Fruit fly (Drosophila melanogaster) whole organism, embryonic: ENCODE results near the gene Vps8.

ENCODE experiments used
- Abd-B ChIP-seq: fragments of 200-800 bp; sonication (Bioruptor generic); optimal IDR thresholded peaks from 2 replicates; lab custom pipeline; 2018; ENCODE audit warnings: missing biosample characterization, mild to moderate bottlenecking, missing genetic modification characterization, moderate library complexity
- Ada2b ChIP-seq: fragments of 200-800 bp; sonication (Bioruptor generic); IDR thresholded peaks from 2 replicates; pipeline ENCODE4 v1.3.6; 2022; ENCODE audit warnings: missing biosample characterization, missing genetic modification characterization
- CG10209 ChIP-seq: fragments of 200-800 bp; sonication (Bioruptor generic); optimal IDR thresholded peaks from 3 replicates; lab custom pipeline; 2017; ENCODE audit warnings: missing biosample characterization, mild to moderate bottlenecking, missing genetic modification characterization, missing genetic modification reagents
- CG10565 ChIP-seq: fragments of 200-800 bp; sonication (Bioruptor generic); optimal IDR thresholded peaks from 3 replicates; lab custom pipeline; 2016; ENCODE audit warnings: missing biosample characterization, mild to moderate bottlenecking, missing genetic modification characterization
- CG11093 ChIP-seq: fragments of 200-800 bp; sonication (Bioruptor generic); IDR thresholded peaks from 3 replicates; pipeline ENCODE4 v1.3.6; 2022; ENCODE audit warnings: missing biosample characterization, missing genetic modification characterization
- CG11560 ChIP-seq: fragments of 200-800 bp; sonication (Bioruptor generic); IDR thresholded peaks from 3 replicates; pipeline ENCODE4 v1.3.6; 2022; ENCODE audit warnings: missing biosample characterization, missing genetic modification characterization
- CG12942 ChIP-seq: fragments of 200-800 bp; sonication (Bioruptor generic); optimal IDR thresholded peaks from 3 replicates; lab custom pipeline; 2016; ENCODE audit warnings: missing biosample characterization, missing genetic modification characterization
- CG16779 ChIP-seq: fragments of 200-800 bp; sonication (Bioruptor generic); IDR thresholded peaks from 2 replicates; pipeline ENCODE4 v1.3.6; 2022; ENCODE audit warnings: missing biosample characterization, missing genetic modification characterization
- CG18476 ChIP-seq: fragments of 200-800 bp; sonication (Bioruptor generic); optimal IDR thresholded peaks from 2 replicates; lab custom pipeline; 2016; ENCODE audit warnings: missing biosample characterization, mild to moderate bottlenecking, missing genetic modification characterization
- CG2129 ChIP-seq: fragments of 200-800 bp; sonication (Bioruptor generic); IDR thresholded peaks from 2 replicates; pipeline ENCODE4 v1.3.6; 2022; ENCODE audit warnings: missing biosample characterization, missing genetic modification characterization; ENCODE audit not compliant: partially characterized antibody
- CG31224 ChIP-seq: fragments of 200-800 bp; sonication (Bioruptor generic); IDR thresholded peaks from 2 replicates; pipeline ENCODE4 v1.3.6; 2022; ENCODE audit warnings: missing biosample characterization, missing genetic modification characterization
- CG3163 ChIP-seq: fragments of 200-800 bp; sonication (Bioruptor generic); optimal IDR thresholded peaks from 3 replicates; lab custom pipeline; 2016; ENCODE audit warnings: missing biosample characterization, missing genetic modification characterization
- CG3995 ChIP-seq: fragments of 200-800 bp; sonication (Bioruptor generic); optimal IDR thresholded peaks from 3 replicates; lab custom pipeline; 2016; ENCODE audit warnings: missing biosample characterization, missing genetic modification characterization
- CG42726 ChIP-seq: fragments of 200-800 bp; sonication (Bioruptor generic); IDR thresholded peaks from 2 replicates; pipeline ENCODE4 v1.3.6; 2022; ENCODE audit warnings: missing biosample characterization, missing genetic modification characterization; ENCODE audit not compliant: partially characterized antibody
- CG4282 ChIP-seq: fragments of 200-800 bp; sonication (Bioruptor generic); optimal IDR thresholded peaks from 2 replicates; lab custom pipeline; 2016; ENCODE audit warnings: missing biosample characterization, missing genetic modification characterization
- CG7928 ChIP-seq: fragments of 200-800 bp; sonication (Bioruptor generic); optimal IDR thresholded peaks from 2 replicates; lab custom pipeline; 2017; ENCODE audit warnings: missing biosample characterization, mild to moderate bottlenecking, missing genetic modification characterization
- CG8290 ChIP-seq, 3 experiments: fragments of 200-800 bp; sonication (Bioruptor generic); optimal IDR thresholded peaks; 2 replicates each; lab custom pipeline; 2016 to 2019; ENCODE audit warnings: missing biosample characterization in 3 of 3, missing genetic modification characterization in 3 of 3, mild to moderate bottlenecking in 2 of 3, moderate library complexity in 1 of 3
- CG8478 ChIP-seq: fragments of >200 bp; optimal IDR thresholded peaks from 2 replicates; lab custom pipeline; 2018
- CG9609 ChIP-seq: fragments of 200-800 bp; sonication (Bioruptor generic); optimal IDR thresholded peaks from 3 replicates; lab custom pipeline; 2016; ENCODE audit warnings: missing biosample characterization, missing genetic modification characterization
- CG9727 ChIP-seq: fragments of 200-800 bp; sonication (Bioruptor generic); optimal IDR thresholded peaks from 3 replicates; lab custom pipeline; 2017; ENCODE audit warnings: missing biosample characterization, mild to moderate bottlenecking, missing genetic modification characterization
- CG9797 ChIP-seq: fragments of 200-800 bp; sonication (Bioruptor generic); optimal IDR thresholded peaks from 3 replicates; lab custom pipeline; 2018; ENCODE audit warnings: missing biosample characterization, mild to moderate bottlenecking, missing genetic modification characterization
- CkIIα-i1 ChIP-seq: fragments of 200-800 bp; sonication (Bioruptor generic); IDR thresholded peaks from 2 replicates; pipeline ENCODE4 v1.3.6; 2022; ENCODE audit warnings: missing biosample characterization, missing genetic modification characterization
- CoRest ChIP-seq: fragments of 200-800 bp; sonication (Bioruptor generic); optimal IDR thresholded peaks from 3 replicates; lab custom pipeline; 2018; ENCODE audit warnings: missing biosample characterization, mild to moderate bottlenecking, missing genetic modification characterization, moderate library complexity
- Fer3 ChIP-seq: fragments of 200-800 bp; sonication (Bioruptor generic); optimal IDR thresholded peaks from 2 replicates; lab custom pipeline; 2018; ENCODE audit warnings: missing biosample characterization, mild to moderate bottlenecking, missing genetic modification characterization, moderate library complexity
- H15 ChIP-seq: fragments of 200-800 bp; sonication (Bioruptor generic); IDR thresholded peaks from 3 replicates; pipeline ENCODE4 v1.3.6; 2022; ENCODE audit warnings: missing biosample characterization, missing genetic modification characterization
- HLH3B ChIP-seq: fragments of 200-800 bp; sonication (Bioruptor generic); IDR thresholded peaks from 2 replicates; pipeline ENCODE4 v1.3.6; 2022; ENCODE audit warnings: missing biosample characterization, missing genetic modification characterization
- MBD-R2 ChIP-seq: fragments of 200-800 bp; sonication (Bioruptor generic); IDR thresholded peaks from 2 replicates; pipeline ENCODE4 v1.3.6; 2022; ENCODE audit warnings: missing biosample characterization, missing genetic modification characterization
- Mes4 ChIP-seq: fragments of 200-800 bp; sonication (Bioruptor generic); optimal IDR thresholded peaks from 2 replicates; lab custom pipeline; 2016; ENCODE audit warnings: missing biosample characterization, missing genetic modification characterization
- Optix ChIP-seq: fragments of 200-800 bp; sonication (Bioruptor generic); IDR thresholded peaks from 3 replicates; pipeline ENCODE4 v1.3.6; 2022; ENCODE audit warnings: missing biosample characterization, missing genetic modification characterization
- Rx ChIP-seq: fragments of 200-800 bp; sonication (Bioruptor generic); IDR thresholded peaks from 2 replicates; pipeline ENCODE4 v1.3.6; 2022; ENCODE audit warnings: missing biosample characterization, missing genetic modification characterization
- Side ChIP-seq: fragments of 200-800 bp; sonication (Bioruptor generic); optimal IDR thresholded peaks from 2 replicates; lab custom pipeline; 2016; ENCODE audit warnings: missing biosample characterization, missing genetic modification characterization
- Trl ChIP-seq, 3 experiments: fragments of >200 bp in 2 of 3; fragments of 200-800 bp in 1 of 3; sonication (Bioruptor generic) in 1 of 3; optimal IDR thresholded peaks; 2 replicates in 1 of 3; 3 replicates in 2 of 3; lab custom pipeline; 2016 to 2017; ENCODE audit warnings: missing biosample characterization in 1 of 3, missing genetic modification characterization in 1 of 3
- ase ChIP-seq: fragments of 200-800 bp; sonication (Bioruptor generic); IDR thresholded peaks from 3 replicates; pipeline ENCODE4 v1.3.6; 2022; ENCODE audit warnings: missing biosample characterization, missing genetic modification characterization
- bbx ChIP-seq: fragments of 200-800 bp; sonication (Bioruptor generic); IDR thresholded peaks from 2 replicates; pipeline ENCODE4 v1.3.6; 2022; ENCODE audit warnings: missing biosample characterization, missing genetic modification characterization; ENCODE audit not compliant: partially characterized antibody
- bowl ChIP-seq: fragments of 200-800 bp; sonication (Bioruptor generic); IDR thresholded peaks from 2 replicates; pipeline ENCODE4 v1.3.6; 2022; ENCODE audit warnings: missing biosample characterization, missing genetic modification characterization
- chinmo ChIP-seq: fragments of 200-800 bp; sonication (Bioruptor generic); IDR thresholded peaks from 4 replicates; pipeline ENCODE4 v1.3.6; 2022; ENCODE audit warnings: missing biosample characterization, missing genetic modification characterization; ENCODE audit not compliant: partially characterized antibody
- dati ChIP-seq: fragments of 200-800 bp; sonication (Bioruptor generic); IDR thresholded peaks from 2 replicates; pipeline ENCODE4 v1.3.6; 2022; ENCODE audit warnings: missing biosample characterization, missing genetic modification characterization
- gro ChIP-seq: fragments of 200-800 bp; sonication (Bioruptor generic); optimal IDR thresholded peaks from 2 replicates; lab custom pipeline; 2016; ENCODE audit warnings: missing biosample characterization, missing genetic modification characterization
- odd ChIP-seq: fragments of 200-800 bp; sonication (Bioruptor generic); optimal IDR thresholded peaks from 2 replicates; lab custom pipeline; 2017; ENCODE audit warnings: missing biosample characterization, mild to moderate bottlenecking, missing genetic modification characterization
- slbo ChIP-seq: fragments of 200-800 bp; sonication (Bioruptor generic); IDR thresholded peaks from 2 replicates; pipeline ENCODE4 v1.3.6; 2022; ENCODE audit warnings: missing biosample characterization, missing genetic modification characterization
- so ChIP-seq: fragments of 200-800 bp; sonication (Bioruptor generic); IDR thresholded peaks from 3 replicates; pipeline ENCODE4 v1.3.6; 2022; ENCODE audit warnings: missing biosample characterization, missing genetic modification characterization
- stwl ChIP-seq: fragments of 200-800 bp; sonication (Bioruptor generic); optimal IDR thresholded peaks from 3 replicates; lab custom pipeline; 2018; ENCODE audit warnings: missing biosample characterization, mild to moderate bottlenecking, missing genetic modification characterization, moderate library complexity
- sug ChIP-seq: fragments of 200-800 bp; optimal IDR thresholded peaks from 2 replicates; lab custom pipeline; 2019; ENCODE audit warnings: missing biosample characterization, mild to moderate bottlenecking, missing genetic modification characterization, moderate library complexity
- tio ChIP-seq: fragments of 200-800 bp; sonication (Bioruptor generic); optimal IDR thresholded peaks from 2 replicates; lab custom pipeline; 2017; ENCODE audit warnings: missing biosample characterization, missing genetic modification characterization, inconsistent platforms
- tna ChIP-seq: fragments of 200-800 bp; sonication (Bioruptor generic); IDR thresholded peaks from 2 replicates; pipeline ENCODE4 v1.3.6; 2022; ENCODE audit warnings: missing biosample characterization, missing genetic modification characterization; ENCODE audit not compliant: partially characterized antibody
- trh ChIP-seq: fragments of 200-800 bp; sonication (Bioruptor generic); optimal IDR thresholded peaks from 2 replicates; lab custom pipeline; 2016; ENCODE audit warnings: missing biosample characterization, missing genetic modification characterization
- vnd ChIP-seq: fragments of 200-800 bp; sonication (Bioruptor generic); IDR thresholded peaks from 3 replicates; pipeline ENCODE4 v1.3.6; 2022; ENCODE audit warnings: missing biosample characterization, missing genetic modification characterization; ENCODE audit not compliant: partially characterized antibody
- zen2 ChIP-seq: fragments of 200-800 bp; sonication (Bioruptor generic); IDR thresholded peaks from 3 replicates; pipeline ENCODE4 v1.3.6; 2022; ENCODE audit warnings: missing biosample characterization, missing genetic modification characterization; ENCODE audit not compliant: partially characterized antibody

Gene Vps8

DNA sequence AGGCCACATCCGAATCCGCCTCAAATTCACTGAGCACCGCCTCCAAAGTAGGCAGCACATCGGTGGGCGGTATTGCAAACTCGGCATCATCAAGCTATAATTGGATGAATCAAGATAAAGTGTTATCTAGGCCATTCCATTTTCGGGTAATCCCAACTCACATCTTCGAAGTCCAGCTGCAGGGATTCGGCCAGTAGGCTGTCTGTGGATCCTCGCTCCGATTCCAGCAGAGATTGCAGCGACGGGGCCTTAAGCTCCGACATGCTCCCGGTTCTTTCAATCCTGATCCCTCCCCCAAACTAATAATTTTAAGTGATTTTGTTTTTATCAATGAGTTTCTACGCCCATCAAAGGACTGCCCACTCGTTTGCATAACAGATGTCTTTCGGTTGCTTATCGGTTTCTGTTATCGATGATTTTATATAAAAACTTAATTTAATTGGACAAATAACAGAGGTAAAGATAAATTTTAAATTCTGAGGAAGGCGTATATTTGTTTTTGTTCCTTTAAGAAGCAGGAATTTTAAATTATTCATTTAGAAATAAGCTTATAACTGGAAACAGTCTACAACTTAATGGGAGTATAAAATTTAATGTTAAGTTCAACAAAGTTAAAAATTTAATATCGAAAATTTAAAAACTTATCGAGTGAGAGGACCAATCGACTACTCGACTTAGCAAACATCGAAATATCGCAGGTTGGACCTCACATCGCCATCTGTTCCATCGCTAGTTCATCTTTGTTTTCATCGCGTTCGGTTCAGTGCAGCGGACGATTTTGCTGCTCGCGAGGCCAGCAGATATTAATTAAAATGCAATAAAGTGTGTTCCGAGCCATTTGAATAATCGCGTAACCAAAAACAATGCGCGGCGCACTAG, at the start of gene Vps8, which contains the start of gene sfl:
TSS of gene Vps8 (minus strand) at position 370 of the 879 bp plus-strand sequence.
TSS of gene sfl (plus strand) at position 753 of the 879 bp plus-strand sequence.
- no peak for TF ChIP-seq dati (GFP tag; lab: Robert Waterston, UW)
- no peak for TF ChIP-seq CkIIα-i1 (GFP tag; lab: Robert Waterston, UW)
- TF ChIP-seq Side (GFP tag; lab: Kevin White, UChicago) = peak; percentile 1
- TF ChIP-seq Trl (optimal IDR thresholded peaks at IDR 0.05; lab: Kevin White, UChicago) = no peak
- no peak for TF ChIP-seq Trl (GFP tag; optimal IDR thresholded peaks at IDR 0.05; lab: Kevin White, UChicago)
- no peak for TF ChIP-seq CG8478
- TF ChIP-seq CG11560 = peak; percentile 98
- TF ChIP-seq sug = peak; percentile 34
- peak; percentile 80 for TF ChIP-seq chinmo (GFP tag; lab: Robert Waterston, UW)
- TF ChIP-seq CG18476 = peak; percentile 30
- TF ChIP-seq trh (GFP tag; lab: Kevin White, UChicago) = no peak
- TF ChIP-seq HLH3B (GFP tag; lab: Robert Waterston, UW) = peak; percentile 6; the same call in 1 of the 2 replicates
- TF ChIP-seq bbx (GFP tag; lab: Robert Waterston, UW) = peak; percentile 87
- TF ChIP-seq MBD-R2 (GFP tag; lab: Robert Waterston, UW) = peak; percentile 44; the same call in 1 of the 2 replicates
- peak; percentile 10 for TF ChIP-seq CG9797 (GFP tag; lab: Kevin White, UChicago)
- no peak for TF ChIP-seq H15 (GFP tag; lab: Robert Waterston, UW)
- TF ChIP-seq so = no peak
- TF ChIP-seq odd (GFP tag; lab: Kevin White, UChicago) = peak; percentile 10
- TF ChIP-seq CG12942 (GFP tag; lab: Kevin White, UChicago) = no peak
- TF ChIP-seq Optix (GFP tag; lab: Robert Waterston, UW) = no peak
- TF ChIP-seq Mes4 (GFP tag; lab: Kevin White, UChicago) = no peak
- TF ChIP-seq slbo (GFP tag; lab: Robert Waterston, UW) = peak; percentile 58
- TF ChIP-seq bowl (GFP tag; lab: Robert Waterston, UW) = no peak
- peak; percentile 32 for TF ChIP-seq CG8290 (GFP tag; optimal IDR thresholded peaks at IDR 0.05; lab: Kevin White, UChicago)
- peak; percentile 0 to 47 for TF ChIP-seq CG8290 (tag; optimal IDR thresholded peaks at IDR 0.05; lab: Kevin White, UChicago)
- TF ChIP-seq CG9609 = no peak
- peak; percentile 50 for TF ChIP-seq stwl (tag; lab: Kevin White, UChicago)
- no peak for TF ChIP-seq ase
- TF ChIP-seq zen2 = peak; percentile 67; the same call in 1 of the 3 replicates
- TF ChIP-seq tio (GFP tag; lab: Kevin White, UChicago) = no peak
- TF ChIP-seq tna (GFP tag; lab: Robert Waterston, UW) = peak; percentile 84
- no peak for TF ChIP-seq CG16779
- TF ChIP-seq gro (GFP tag; lab: Kevin White, UChicago) = peak; percentile 18
- peak; percentile 93 for TF ChIP-seq CG42726
- TF ChIP-seq CG10565 (GFP tag; lab: Kevin White, UChicago) = no peak
- peak; percentile 21 for TF ChIP-seq CG7928 (GFP tag; lab: Kevin White, UChicago)
- no peak for TF ChIP-seq CG4282 (GFP tag; lab: Kevin White, UChicago)
- TF ChIP-seq CG2129 = peak; percentile 70; the same call in 1 of the 2 replicates
- peak; percentile 11 for TF ChIP-seq Abd-B
- peak; percentile 49 for TF ChIP-seq CoRest (tag; lab: Kevin White, UChicago)
- TF ChIP-seq Fer3 = no peak
- no peak for TF ChIP-seq Rx (GFP tag; lab: Robert Waterston, UW)
- no peak for TF ChIP-seq CG3163 (GFP tag; lab: Kevin White, UChicago)
- no peak for TF ChIP-seq CG11093
- TF ChIP-seq Ada2b (GFP tag; lab: Robert Waterston, UW) = no peak
- TF ChIP-seq CG10209 = no peak
- peak; percentile 35 for TF ChIP-seq CG9727 (GFP tag; lab: Kevin White, UChicago)
- peak; percentile 87 for TF ChIP-seq vnd (GFP tag; lab: Robert Waterston, UW)
- no peak for TF ChIP-seq CG31224 (GFP tag; lab: Robert Waterston, UW)
- no peak for TF ChIP-seq CG3995 (GFP tag; lab: Kevin White, UChicago)
